Worm (Caenorhabditis elegans) whole organism, L4 larva: ENCODE results near the gene E02H9.6.

Experiments used
- D1046.2 ChIP-seq: fragments of 200-800 bp; sonication (Bioruptor generic); IDR thresholded peaks from 2 replicates; pipeline ENCODE4 v1.3.6; 2022; ENCODE audit warnings: missing genetic modification characterization, missing compliant biosample characterization
- F44E2.7 ChIP-seq: fragments of 200-800 bp; sonication (Bioruptor generic); IDR thresholded peaks from 2 replicates; pipeline ENCODE4 v2.1.2; 2022; ENCODE audit warnings: missing genetic modification characterization, missing compliant biosample characterization
- Y105C5A.15 ChIP-seq: fragments of 200-800 bp; sonication (Bioruptor generic); IDR thresholded peaks from 2 replicates; pipeline ENCODE4 v1.3.6; 2022; ENCODE audit warnings: missing genetic modification characterization, missing compliant biosample characterization
- Y5F2A.4 ChIP-seq: fragments of 200-800 bp; sonication (Bioruptor generic); optimal IDR thresholded peaks from 2 replicates; lab custom pipeline; 2018; ENCODE audit warnings: mild to moderate bottlenecking, missing genetic modification characterization, missing compliant biosample characterization
- ZK546.5 ChIP-seq, 2 experiments: sonication (generic microtip); optimal IDR thresholded peaks; 2 replicates each; lab custom pipeline; 2017; ENCODE audit warnings: missing biosample characterization in 2 of 2, missing genetic modification characterization in 2 of 2
- aha-1 ChIP-seq: fragments of 150-350 bp; peaks from one replicate; lab custom pipeline; 2014; ENCODE audit warnings: missing biosample characterization, missing genetic modification characterization
- ceh-28 ChIP-seq: fragments of 150-350 bp; optimal IDR thresholded peaks from 2 replicates; lab custom pipeline; 2014; ENCODE audit warnings: missing biosample characterization, missing genetic modification reagents, missing genetic modification characterization
- ceh-62 ChIP-seq: sonication (generic microtip); optimal IDR thresholded peaks from 2 replicates; lab custom pipeline; 2017; ENCODE audit warnings: missing biosample characterization, missing genetic modification characterization
- daf-8 ChIP-seq: fragments of 200-800 bp; sonication (Bioruptor generic); IDR thresholded peaks from 2 replicates; pipeline ENCODE4 v1.3.6; 2022; ENCODE audit warnings: missing genetic modification characterization, missing compliant biosample characterization
- dmd-6 ChIP-seq: fragments of 200-800 bp; sonication (Bioruptor generic); IDR thresholded peaks from 2 replicates; pipeline ENCODE4 v1.3.6; 2022; ENCODE audit warnings: missing genetic modification reagents, missing genetic modification characterization, missing compliant biosample characterization
- dve-1 ChIP-seq: sonication (generic microtip); optimal IDR thresholded peaks from 2 replicates; lab custom pipeline; 2017; ENCODE audit warnings: antibody characterized with exemption, mild to moderate bottlenecking, missing genetic modification characterization, missing compliant biosample characterization; ENCODE audit not compliant: insufficient read depth
- egl-43 ChIP-seq: fragments of 200-800 bp; sonication (Bioruptor generic); IDR thresholded peaks from 2 replicates; pipeline ENCODE4 v1.3.6; 2022; ENCODE audit warnings: missing genetic modification reagents, missing genetic modification characterization, missing compliant biosample characterization
- hif-1 ChIP-seq, 2 experiments: sonication (generic microtip); optimal IDR thresholded peaks; 2 replicates each; lab custom pipeline; 2016 to 2017; ENCODE audit warnings: missing compliant biosample characterization in 2 of 2, missing genetic modification characterization in 2 of 2, missing genetic modification reagents in 2 of 2, missing genotype in 2 of 2, mild to moderate bottlenecking in 1 of 2
- hmg-1.1 ChIP-seq: fragments of 200-800 bp; sonication (Bioruptor generic); IDR thresholded peaks from 2 replicates; pipeline ENCODE4 v1.3.6; 2022; ENCODE audit warnings: missing genetic modification reagents, missing genetic modification characterization, missing compliant biosample characterization
- jun-1 ChIP-seq: fragments of 150-350 bp; optimal IDR thresholded peaks from 2 replicates; lab custom pipeline; 2014; ENCODE audit warnings: missing biosample characterization, missing genetic modification reagents, missing genetic modification characterization
- lim-7 ChIP-seq: fragments of 200-800 bp; sonication (Bioruptor generic); IDR thresholded peaks from 2 replicates; pipeline ENCODE4 v1.3.6; 2022; ENCODE audit warnings: missing genetic modification characterization, missing compliant biosample characterization
- lin-38 ChIP-seq: fragments of 200-800 bp; sonication (Bioruptor generic); IDR thresholded peaks from 2 replicates; pipeline ENCODE4 v1.3.6; 2022; ENCODE audit warnings: missing genetic modification reagents, missing genetic modification characterization, missing compliant biosample characterization
- lir-3 ChIP-seq: sonication (generic microtip); optimal IDR thresholded peaks from 2 replicates; lab custom pipeline; 2016; ENCODE audit warnings: mild to moderate bottlenecking, missing genetic modification characterization, missing compliant biosample characterization
- lsy-2 ChIP-seq, 2 experiments: fragments of 150-350 bp in 1 of 2; sonication (generic microtip) in 1 of 2; optimal IDR thresholded peaks; 2 replicates each; lab custom pipeline; 2014 to 2017; ENCODE audit warnings: missing biosample characterization in 2 of 2, missing genetic modification characterization in 2 of 2
- madf-5 ChIP-seq, 2 experiments: fragments of 200-800 bp; sonication (Bioruptor generic); IDR thresholded peaks; 2 replicates each; pipeline ENCODE4 v1.3.6; 2022; ENCODE audit warnings: missing compliant biosample characterization in 2 of 2, missing genetic modification characterization in 2 of 2
- madf-9 ChIP-seq: fragments of 200-800 bp; sonication (Bioruptor generic); conservative IDR thresholded peaks from 2 replicates; pipeline ENCODE4 v1.3.6; 2022; ENCODE audit warnings: missing genetic modification reagents, missing genetic modification characterization, missing compliant biosample characterization
- mdl-1 ChIP-seq, 2 experiments: fragments of 150-350 bp in 1 of 2; sonication (generic microtip) in 1 of 2; optimal IDR thresholded peaks; 2 replicates each; lab custom pipeline; 2014 to 2017; ENCODE audit warnings: missing biosample characterization in 2 of 2, missing genetic modification characterization in 2 of 2
- mep-1 ChIP-seq: fragments of 150-350 bp; sonication (generic microtip); optimal IDR thresholded peaks from 3 replicates; lab custom pipeline; 2014; ENCODE audit warnings: missing biosample characterization, missing genetic modification characterization
- mes-2 ChIP-seq: sonication (generic microtip); optimal IDR thresholded peaks from 2 replicates; lab custom pipeline; 2016; ENCODE audit warnings: missing genotype, mild to moderate bottlenecking, missing genetic modification characterization, missing compliant biosample characterization; ENCODE audit not compliant: poor library complexity, severe bottlenecking
- nhr-11 ChIP-seq: fragments of 150-350 bp; optimal IDR thresholded peaks from 2 replicates; lab custom pipeline; 2014; ENCODE audit warnings: missing biosample characterization, missing genetic modification characterization
- nhr-237 ChIP-seq: sonication (generic microtip); optimal IDR thresholded peaks from 2 replicates; lab custom pipeline; 2017; ENCODE audit warnings: missing biosample characterization, missing genetic modification characterization
- nhr-28 ChIP-seq: fragments of 150-350 bp; optimal IDR thresholded peaks from 2 replicates; lab custom pipeline; 2014; ENCODE audit warnings: missing biosample characterization, missing genetic modification characterization
- nhr-48 ChIP-seq: sonication (generic microtip); optimal IDR thresholded peaks from 2 replicates; lab custom pipeline; 2016; ENCODE audit warnings: mild to moderate bottlenecking, missing genetic modification characterization, missing compliant biosample characterization
- sdz-12 ChIP-seq: fragments of 200-800 bp; sonication (Bioruptor generic); optimal IDR thresholded peaks from 2 replicates; lab custom pipeline; 2018; ENCODE audit warnings: mild to moderate bottlenecking, missing genetic modification characterization, missing compliant biosample characterization
- set-16 ChIP-seq: fragments of 200-800 bp; sonication (Bioruptor generic); IDR thresholded peaks from 2 replicates; pipeline ENCODE4 v1.3.6; 2022; ENCODE audit warnings: missing genetic modification reagents, missing genetic modification characterization, missing compliant biosample characterization
- skn-1 ChIP-seq: fragments of 150-350 bp; optimal IDR thresholded peaks from 2 replicates; lab custom pipeline; 2014; ENCODE audit warnings: missing biosample characterization, missing genetic modification characterization
- spr-1 ChIP-seq: sonication (generic microtip); optimal IDR thresholded peaks from 2 replicates; lab custom pipeline; 2016; ENCODE audit warnings: mild to moderate bottlenecking, missing genetic modification characterization, missing compliant biosample characterization
- unc-62 ChIP-seq, 3 experiments: fragments of 150-350 bp in 1 of 3; sonication (generic microtip); optimal IDR thresholded peaks in 2 of 3; peaks in 1 of 3; 1 replicate in 1 of 3; 2 replicates in 2 of 3; lab custom pipeline; 2014 to 2017; ENCODE audit warnings: missing biosample characterization in 3 of 3, missing genetic modification characterization in 3 of 3, missing genetic modification reagents in 3 of 3, missing genotype in 1 of 3
- zip-2 ChIP-seq: fragments of 150-350 bp; optimal IDR thresholded peaks from 2 replicates; lab custom pipeline; 2014; ENCODE audit warnings: missing biosample characterization, missing genetic modification characterization
- ztf-7 ChIP-seq: fragments of 150-350 bp; optimal IDR thresholded peaks from 2 replicates; lab custom pipeline; 2014; ENCODE audit warnings: missing biosample characterization, missing genetic modification characterization

The E02H9.6 gene

ce11 chrIII:2419504-2419903 is 16.4 kb upstream of the E02H9.6 start:
- 0 out of 2 replicates have a peak, but pooled peaks have one; percentile 60 for TF ChIP-seq F44E2.7
- TF ChIP-seq ceh-28 (tag; lab: Kevin White, UChicago) = peak; percentile 90
- peak; percentile 8 for TF ChIP-seq lin-38
- no peak for TF ChIP-seq unc-62 (GFP tag; optimal IDR thresholded peaks at IDR 0.05 in 1 of 2; lab: Kevin White, UChicago)
- TF ChIP-seq unc-62 (tag; optimal IDR thresholded peaks at IDR 0.05; lab: Kevin White, UChicago) = no peak

- no peak for TF ChIP-seq F44E2.7
- TF ChIP-seq dve-1 = no peak
- TF ChIP-seq D1046.2 = no peak
- peak; percentile 60; the same call in 1 of the 2 replicates for TF ChIP-seq egl-43 (GFP tag; lab: Robert Waterston, UW)
- peak in 1 of 2 experiments; percentile 12 for TF ChIP-seq unc-62 (GFP tag; optimal IDR thresholded peaks at IDR 0.05 in 1 of 2; lab: Kevin White, UChicago)
- TF ChIP-seq unc-62 (tag; optimal IDR thresholded peaks at IDR 0.05; lab: Kevin White, UChicago) = no peak
- TF ChIP-seq ceh-62 = no peak
- TF ChIP-seq spr-1 (tag; lab: Kevin White, UChicago) = no peak
- TF ChIP-seq aha-1 (tag; lab: Kevin White, UChicago) = peak; percentile 53
Measured at ce11 chrIII:2421226-2421625, 14.7 kb upstream of the E02H9.6 start.

- TF ChIP-seq hif-1 (tag; optimal IDR thresholded peaks at IDR 0.05; lab: Kevin White, UChicago) = no peak
- TF ChIP-seq ceh-28 (tag; lab: Kevin White, UChicago) = peak; percentile 82
Measured at ce11 chrIII:2423638-2424037, 12.3 kb upstream of the E02H9.6 start.

- no peak for TF ChIP-seq D1046.2
- no peak for TF ChIP-seq mep-1 (tag; lab: Kevin White, UChicago)
- no peak for TF ChIP-seq nhr-237 (tag; lab: Kevin White, UChicago)
- TF ChIP-seq lin-38 = no peak
- peak; percentile 90 for TF ChIP-seq aha-1 (tag; lab: Kevin White, UChicago)
- TF ChIP-seq daf-8 = 0 out of 2 replicates have a peak, but pooled peaks have one; percentile 12
- no peak for TF ChIP-seq ztf-7 (tag; lab: Kevin White, UChicago)
- TF ChIP-seq sdz-12 (GFP tag; lab: Kevin White, UChicago) = no peak
- peak; percentile 97 for TF ChIP-seq set-16 (GFP tag; lab: Robert Waterston, UW)
- no peak for TF ChIP-seq jun-1 (tag; lab: Kevin White, UChicago)
Measured at ce11 chrIII:2424783-2425329, 11.0 kb upstream of the E02H9.6 start.

ce11 chrIII:2426122-2426521 is 9.8 kb upstream of the E02H9.6 start, which contains the start of gene W04B5.8:
Gene W04B5.8, plus strand, starts transcription at chrIII:2426316.
- TF ChIP-seq skn-1 (tag; lab: Kevin White, UChicago) = no peak
- TF ChIP-seq nhr-237 (tag; lab: Kevin White, UChicago) = no peak
- no peak for TF ChIP-seq lir-3 (tag; lab: Kevin White, UChicago)
- TF ChIP-seq lim-7 = no peak
- TF ChIP-seq aha-1 (tag; lab: Kevin White, UChicago) = peak; percentile 80
- TF ChIP-seq lsy-2 (tag; optimal IDR thresholded peaks at IDR 0.05; lab: Kevin White, UChicago) = peak in 1 of 2 experiments; percentile 4
- no peak for TF ChIP-seq hif-1 (tag; optimal IDR thresholded peaks at IDR 0.05; lab: Kevin White, UChicago)
- TF ChIP-seq nhr-48 (tag; lab: Kevin White, UChicago) = no peak
- peak; percentile 35; the same call in 1 of the 2 replicates for TF ChIP-seq hmg-1.1 (GFP tag; lab: Robert Waterston, UW)
- TF ChIP-seq D1046.2 = no peak
- TF ChIP-seq Y5F2A.4 = no peak
- TF ChIP-seq nhr-11 (tag; lab: Kevin White, UChicago) = no peak
- no peak for TF ChIP-seq zip-2
- TF ChIP-seq madf-9 (GFP tag; lab: Robert Waterston, UW) = no peak
- no peak for TF ChIP-seq madf-5 (GFP tag; IDR thresholded peaks at IDR 0.05; lab: Robert Waterston, UW)
- no peak for TF ChIP-seq Y105C5A.15 (GFP tag; lab: Robert Waterston, UW)
- TF ChIP-seq mes-2 (tag; lab: Kevin White, UChicago) = peak; percentile 19
- no peak for TF ChIP-seq nhr-28 (tag; lab: Kevin White, UChicago)
- no peak for TF ChIP-seq dmd-6
- TF ChIP-seq mdl-1 (tag; optimal IDR thresholded peaks at IDR 0.05; lab: Kevin White, UChicago) = no peak
- no peak for TF ChIP-seq ztf-7 (tag; lab: Kevin White, UChicago)
- TF ChIP-seq ZK546.5 (tag; optimal IDR thresholded peaks at IDR 0.05; lab: Kevin White, UChicago) = no peak
